Fruit fly (Drosophila melanogaster) whole organism, wandering third instar larva: ENCODE data around the gene CG33784.

Experiments
- Abd-B ChIP-seq: fragments of >200 bp; optimal IDR thresholded peaks from 2 replicates; lab custom pipeline; 2017; ENCODE audit warnings: missing biosample characterization, missing genetic modification characterization
- CG32264 ChIP-seq: fragments of 200-800 bp; sonication (Bioruptor generic); optimal IDR thresholded peaks from 2 replicates; lab custom pipeline; 2016; ENCODE audit warnings: missing biosample characterization, missing genetic modification characterization
- CrebA ChIP-seq: fragments of 200-800 bp; sonication (Bioruptor generic); optimal IDR thresholded peaks from 2 replicates; lab custom pipeline; 2016; ENCODE audit warnings: missing biosample characterization, mild to moderate bottlenecking, missing genetic modification characterization, borderline replicate concordance
- GATAd ChIP-seq: sonication (Bioruptor generic); optimal IDR thresholded peaks from 2 replicates; lab custom pipeline; 2016; ENCODE audit warnings: missing biosample characterization, missing genetic modification characterization
- Hr78 ChIP-seq: fragments of >200 bp; optimal IDR thresholded peaks from 2 replicates; lab custom pipeline; 2017; ENCODE audit warnings: missing biosample characterization, missing genetic modification characterization
- Myc ChIP-seq: fragments of >200 bp; optimal IDR thresholded peaks from 2 replicates; lab custom pipeline; 2017
- Sp1 ChIP-seq: fragments of 200-800 bp; sonication (Bioruptor generic); optimal IDR thresholded peaks from 3 replicates; lab custom pipeline; 2019; ENCODE audit warnings: missing biosample characterization, mild to moderate bottlenecking, missing genetic modification characterization, moderate library complexity
- br ChIP-seq: fragments of 200-800 bp; sonication (Bioruptor generic); optimal IDR thresholded peaks from 2 replicates; lab custom pipeline; 2016; ENCODE audit warnings: missing biosample characterization, missing genetic modification characterization
- dmrt93B ChIP-seq: fragments of 200-800 bp; sonication (Bioruptor generic); optimal IDR thresholded peaks from 2 replicates; lab custom pipeline; 2018; ENCODE audit warnings: missing biosample characterization, mild to moderate bottlenecking, missing genetic modification characterization
- ey ChIP-seq: fragments of 200-800 bp; sonication (Bioruptor generic); optimal IDR thresholded peaks from 2 replicates; lab custom pipeline; 2016; ENCODE audit warnings: missing biosample characterization, missing genetic modification characterization
- h ChIP-seq: fragments of 200-800 bp; sonication (Bioruptor generic); optimal IDR thresholded peaks from 3 replicates; lab custom pipeline; 2016; ENCODE audit warnings: missing biosample characterization, mild to moderate bottlenecking, missing genetic modification characterization
- psq ChIP-seq: fragments of 200-800 bp; sonication (Bioruptor generic); optimal IDR thresholded peaks from 3 replicates; lab custom pipeline; 2017; ENCODE audit warnings: missing biosample characterization, mild to moderate bottlenecking, missing genetic modification characterization, moderate library complexity
- sv ChIP-seq: fragments of 200-800 bp; sonication (Bioruptor generic); optimal IDR thresholded peaks from 3 replicates; lab custom pipeline; 2016; ENCODE audit warnings: missing biosample characterization, missing genetic modification characterization
- woc ChIP-seq: sonication (Bioruptor generic); optimal IDR thresholded peaks from 2 replicates; lab custom pipeline; 2016; ENCODE audit warnings: missing biosample characterization, mild to moderate bottlenecking, missing genetic modification characterization

- no peak for TF ChIP-seq CrebA
- no peak for TF ChIP-seq ey
- no peak for TF ChIP-seq br (GFP tag; lab: Kevin White, UChicago)
- TF ChIP-seq Abd-B (GFP tag; lab: Kevin White, UChicago) = no peak
- TF ChIP-seq Hr78 (GFP tag; lab: Kevin White, UChicago) = no peak
- peak; percentile 53 for TF ChIP-seq psq
- TF ChIP-seq h = no peak
- no peak for TF ChIP-seq woc (GFP tag; lab: Kevin White, UChicago)
- TF ChIP-seq GATAd (GFP tag; lab: Kevin White, UChicago) = no peak
- TF ChIP-seq Myc (lab: Kevin White, UChicago) = no peak
- no peak for TF ChIP-seq dmrt93B (GFP tag; lab: Kevin White, UChicago)
- no peak for TF ChIP-seq sv (GFP tag; lab: Kevin White, UChicago)
- TF ChIP-seq CG32264 (GFP tag; lab: Kevin White, UChicago) = no peak
- TF ChIP-seq Sp1 (GFP tag; lab: Kevin White, UChicago) = no peak
These were observed 25.6 kb upstream of the CG33784 start for dm6 chr3R:10042024-10042663.
